Worm (Caenorhabditis elegans) whole organism, L1 larva: ENCODE measurements around the gene F29B9.1.

ENCODE experiments used
- Y116A8C.19 ChIP-seq: sonication (generic microtip); optimal IDR thresholded peaks from 2 replicates; lab custom pipeline; 2016; ENCODE audit warnings: missing compliant biosample characterization, missing genetic modification characterization, borderline replicate concordance
- alr-1 ChIP-seq: fragments of 200-800 bp; sonication (Bioruptor generic); optimal IDR thresholded peaks from 2 replicates; lab custom pipeline; 2018; ENCODE audit warnings: borderline replicate concordance, mild to moderate bottlenecking, missing genetic modification characterization, missing compliant biosample characterization
- ama-1 ChIP-seq: fragments of 150-350 bp; optimal IDR thresholded peaks from 2 replicates; lab custom pipeline; 2014
- fkh-10 ChIP-seq: sonication (generic microtip); optimal IDR thresholded peaks from 2 replicates; lab custom pipeline; 2017; ENCODE audit warnings: missing biosample characterization, missing genetic modification reagents, missing genetic modification characterization
- fkh-4 ChIP-seq: sonication (generic microtip); optimal IDR thresholded peaks from 2 replicates; lab custom pipeline; 2016; ENCODE audit warnings: missing compliant biosample characterization, missing genetic modification characterization, borderline replicate concordance

- no peak for TF ChIP-seq fkh-4
- no peak for TF ChIP-seq Y116A8C.19 (tag; lab: Kevin White, UChicago)
- no peak for TF ChIP-seq ama-1
- no peak for TF ChIP-seq alr-1
- no peak for TF ChIP-seq fkh-10 (GFP tag; lab: Kevin White, UChicago)
Measured at ce11 chrIV:4683149-4683548, 18.0 kb downstream of the F29B9.1 start.
